Fruit fly (Drosophila melanogaster) whole organism, wandering third instar larva: ENCODE results near the gene CG8773.
A peak's percentile ranks its signal among the peaks of the same experiment; 100 is the strongest.

Source experiments
- Abd-B ChIP-seq: fragments of >200 bp; optimal IDR thresholded peaks from 2 replicates; lab custom pipeline; 2017; ENCODE audit warnings: missing biosample characterization, missing genetic modification characterization
- CrebA ChIP-seq: fragments of 200-800 bp; sonication (Bioruptor generic); optimal IDR thresholded peaks from 2 replicates; lab custom pipeline; 2016; ENCODE audit warnings: missing biosample characterization, mild to moderate bottlenecking, missing genetic modification characterization, borderline replicate concordance
- Dfd ChIP-seq: fragments of >200 bp; optimal IDR thresholded peaks from 2 replicates; lab custom pipeline; 2017; ENCODE audit warnings: missing biosample characterization, missing genetic modification characterization
- Dif ChIP-seq: fragments of 200-275, 200-300 bp; sonication (Bioruptor generic); optimal IDR thresholded peaks from 2 replicates; lab custom pipeline; 2018; ENCODE audit warnings: missing biosample characterization, missing genetic modification characterization; ENCODE audit not compliant: partially characterized antibody
- GATAd ChIP-seq: sonication (Bioruptor generic); optimal IDR thresholded peaks from 2 replicates; lab custom pipeline; 2016; ENCODE audit warnings: missing biosample characterization, missing genetic modification characterization
- HLH106 ChIP-seq: fragments of 200-800 bp; optimal IDR thresholded peaks from 3 replicates; lab custom pipeline; 2019; ENCODE audit warnings: missing biosample characterization, mild to moderate bottlenecking, missing genetic modification characterization, moderate library complexity
- Hnf4 ChIP-seq: fragments of 200-800 bp; sonication (Bioruptor generic); optimal IDR thresholded peaks from 2 replicates; lab custom pipeline; 2016; ENCODE audit warnings: missing biosample characterization, mild to moderate bottlenecking, missing genetic modification characterization
- Hr78 ChIP-seq: fragments of >200 bp; optimal IDR thresholded peaks from 2 replicates; lab custom pipeline; 2017; ENCODE audit warnings: missing biosample characterization, missing genetic modification characterization
- Hr83 ChIP-seq: fragments of 200-300 bp; sonication (Bioruptor generic); optimal IDR thresholded peaks from 2 replicates; lab custom pipeline; 2016; ENCODE audit warnings: missing biosample characterization, mild to moderate bottlenecking, missing genetic modification characterization, moderate library complexity; ENCODE audit not compliant: poor library complexity, severe bottlenecking
- Jra ChIP-seq: sonication (Bioruptor generic); optimal IDR thresholded peaks from 2 replicates; lab custom pipeline; 2016; ENCODE audit warnings: missing biosample characterization, missing genetic modification characterization
- Mio ChIP-seq: sonication (Bioruptor generic); optimal IDR thresholded peaks from 2 replicates; lab custom pipeline; 2016; ENCODE audit warnings: missing biosample characterization, missing genetic modification characterization
- Myc ChIP-seq: fragments of >200 bp; optimal IDR thresholded peaks from 2 replicates; lab custom pipeline; 2017
- OdsH ChIP-seq: fragments of 200-800 bp; sonication (Bioruptor generic); optimal IDR thresholded peaks from 2 replicates; lab custom pipeline; 2016; ENCODE audit warnings: missing biosample characterization, mild to moderate bottlenecking, missing genetic modification characterization
- Rel ChIP-seq, 2 experiments: fragments of 200-800 bp; sonication (Bioruptor generic) in 1 of 2; optimal IDR thresholded peaks; 2 replicates in 1 of 2; 3 replicates in 1 of 2; lab custom pipeline; 2016 to 2019; ENCODE audit warnings: mild to moderate bottlenecking in 2 of 2, missing biosample characterization in 2 of 2, missing genetic modification characterization in 2 of 2, moderate library complexity in 1 of 2
- Sp1 ChIP-seq: fragments of 200-800 bp; sonication (Bioruptor generic); optimal IDR thresholded peaks from 3 replicates; lab custom pipeline; 2019; ENCODE audit warnings: missing biosample characterization, mild to moderate bottlenecking, missing genetic modification characterization, moderate library complexity
- br ChIP-seq: fragments of 200-800 bp; sonication (Bioruptor generic); optimal IDR thresholded peaks from 2 replicates; lab custom pipeline; 2016; ENCODE audit warnings: missing biosample characterization, missing genetic modification characterization
- dl ChIP-seq, 2 experiments: fragments of 175-275, 200-275 bp in 1 of 2; fragments of 200-275 bp in 1 of 2; sonication (Bioruptor generic); optimal IDR thresholded peaks; lab custom pipeline; 2018; ENCODE audit warnings: mild to moderate bottlenecking in 2 of 2, missing biosample characterization in 2 of 2, missing genetic modification characterization in 2 of 2, moderate library complexity in 2 of 2; ENCODE audit not compliant: partially characterized antibody in 2 of 2, insufficient read depth in 1 of 2
- dmrt93B ChIP-seq: fragments of 200-800 bp; sonication (Bioruptor generic); optimal IDR thresholded peaks from 2 replicates; lab custom pipeline; 2018; ENCODE audit warnings: missing biosample characterization, mild to moderate bottlenecking, missing genetic modification characterization
- dsf ChIP-seq: sonication (Bioruptor generic); optimal IDR thresholded peaks from 2 replicates; lab custom pipeline; 2016; ENCODE audit warnings: missing biosample characterization, missing genetic modification characterization, borderline replicate concordance
- ey ChIP-seq: fragments of 200-800 bp; sonication (Bioruptor generic); optimal IDR thresholded peaks from 2 replicates; lab custom pipeline; 2016; ENCODE audit warnings: missing biosample characterization, missing genetic modification characterization
- fru ChIP-seq: fragments of 200-800 bp; sonication (Bioruptor generic); optimal IDR thresholded peaks from 3 replicates; lab custom pipeline; 2016; ENCODE audit warnings: missing biosample characterization, mild to moderate bottlenecking, missing genetic modification characterization
- h ChIP-seq: fragments of 200-800 bp; sonication (Bioruptor generic); optimal IDR thresholded peaks from 3 replicates; lab custom pipeline; 2016; ENCODE audit warnings: missing biosample characterization, mild to moderate bottlenecking, missing genetic modification characterization
- jim ChIP-seq: fragments of 175-275, 200-325 bp; sonication (Bioruptor generic); optimal IDR thresholded peaks from 2 replicates; lab custom pipeline; 2016; ENCODE audit warnings: missing biosample characterization, mild to moderate bottlenecking, missing genetic modification characterization
- lola ChIP-seq: fragments of >200 bp; optimal IDR thresholded peaks from 2 replicates; lab custom pipeline; 2017; ENCODE audit warnings: missing biosample characterization, missing genetic modification characterization
- pan ChIP-seq: fragments of >200 bp; optimal IDR thresholded peaks from 2 replicates; lab custom pipeline; 2017
- psq ChIP-seq: fragments of 200-800 bp; sonication (Bioruptor generic); optimal IDR thresholded peaks from 3 replicates; lab custom pipeline; 2017; ENCODE audit warnings: missing biosample characterization, mild to moderate bottlenecking, missing genetic modification characterization, moderate library complexity
- rgr ChIP-seq: fragments of 200-800 bp; sonication (Bioruptor generic); optimal IDR thresholded peaks from 3 replicates; lab custom pipeline; 2016; ENCODE audit warnings: missing biosample characterization, mild to moderate bottlenecking, missing genetic modification characterization
- sage ChIP-seq: fragments of 200-800 bp; sonication (Bioruptor generic); optimal IDR thresholded peaks from 2 replicates; lab custom pipeline; 2016; ENCODE audit warnings: missing biosample characterization, mild to moderate bottlenecking, missing genetic modification characterization
- usp ChIP-seq: fragments of >200 bp; optimal IDR thresholded peaks from 2 replicates; lab custom pipeline; 2017; ENCODE audit warnings: missing biosample characterization, missing genetic modification characterization

CG8773 gene

DNA sequence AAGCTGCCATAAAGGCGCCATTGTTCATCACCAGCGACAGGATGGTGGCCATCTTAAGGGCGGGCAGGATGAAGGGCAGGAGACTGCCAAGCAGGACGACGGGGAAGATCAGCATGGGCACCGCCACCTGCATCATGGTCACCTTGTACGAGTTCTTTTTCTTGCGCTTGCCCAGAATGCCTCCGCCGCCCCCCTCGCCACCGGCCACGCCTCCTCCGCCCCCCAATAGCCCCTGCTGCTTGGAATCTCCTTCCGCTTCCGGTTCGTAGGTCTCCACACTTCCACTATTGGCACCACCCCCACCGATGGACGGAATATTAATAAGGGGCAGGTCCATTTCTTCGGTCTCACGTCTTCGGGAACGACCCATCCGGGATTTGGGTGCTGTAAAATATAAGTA lies 9.4 kb upstream of the CG8773 start:
- TF ChIP-seq fru (GFP tag; lab: Kevin White, UChicago) (no peak), Dif (GFP tag; lab: Kevin White, UChicago) (no peak), HLH106 (tag; lab: Kevin White, UChicago) (no peak), dl (GFP tag; optimal IDR thresholded peaks at IDR 0.05; lab: Kevin White, UChicago; ENCODE audit: insufficient read depth in 1 of 2, partially characterized antibody in 2 of 2) (no peak), h (GFP tag; lab: Kevin White, UChicago) (no peak), Dfd (GFP tag; lab: Kevin White, UChicago) (peak; percentile 97), usp (GFP tag; lab: Kevin White, UChicago) (no peak)

DNA sequence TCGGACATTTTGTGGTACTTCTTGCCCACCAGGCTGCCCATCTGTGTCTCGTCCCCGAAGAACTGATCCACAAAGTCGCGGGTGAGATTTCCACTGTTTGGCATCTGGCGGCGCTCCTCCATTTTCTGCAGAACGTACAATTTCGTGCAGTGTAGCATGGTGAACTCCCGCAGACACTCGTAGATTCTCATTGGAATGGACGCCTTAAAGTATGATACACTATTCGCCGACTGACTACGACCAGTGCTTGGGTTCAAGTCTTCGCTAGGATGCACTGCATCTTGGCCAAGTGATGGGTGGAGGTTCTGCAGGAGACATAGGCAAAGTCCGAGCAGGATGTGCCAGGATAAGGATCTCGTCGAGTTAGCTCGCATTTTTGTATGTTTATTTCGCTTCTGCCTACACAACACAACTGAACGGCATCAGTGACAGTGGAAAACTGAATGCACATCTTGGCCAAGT lies 8.4 kb upstream of the CG8773 start, which contains the start of gene CG15888:
Gene CG15888, minus strand, starts transcription at position 412 of the 462 bp plus-strand sequence.
- TF ChIP-seq Dif (GFP tag; lab: Kevin White, UChicago) (no peak), Mio (GFP tag; lab: Kevin White, UChicago) (no peak), Sp1 (GFP tag; lab: Kevin White, UChicago) (no peak), Abd-B (GFP tag; lab: Kevin White, UChicago) (no peak), pan (no peak)

DNA sequence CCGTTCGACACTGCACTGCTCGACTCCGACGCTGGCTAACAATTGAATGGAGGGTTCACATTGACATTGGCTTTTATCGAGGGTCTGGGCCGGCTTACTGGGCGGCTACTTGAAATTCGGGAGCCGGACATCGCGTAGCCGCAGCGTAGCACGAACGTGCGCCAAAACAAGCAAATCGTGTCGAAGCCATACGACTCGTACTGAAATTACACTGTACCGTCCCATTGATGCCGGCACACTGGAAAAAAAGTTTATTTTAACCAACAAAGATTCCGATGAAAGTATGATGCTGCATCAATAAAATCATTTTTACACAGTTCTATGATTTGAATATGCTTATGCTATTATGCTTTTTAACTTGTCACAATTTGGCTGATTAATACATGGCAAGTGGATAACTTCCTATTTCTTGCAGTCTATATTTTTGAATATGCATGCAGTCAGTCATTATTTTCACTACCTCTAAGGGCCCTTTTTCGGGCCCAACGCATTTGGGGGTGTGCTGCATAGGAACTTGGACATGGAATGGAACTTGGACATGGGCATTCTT lies 5.7 kb upstream of the CG8773 start, which contains the start of gene apn:
Gene apn, minus strand, starts transcription at position 51 of the 550 bp plus-strand sequence.
- TF ChIP-seq Hr83 (GFP tag; lab: Kevin White, UChicago): no peak
- TF ChIP-seq jim (GFP tag; lab: Kevin White, UChicago): no peak
- TF ChIP-seq Hnf4 (GFP tag; lab: Kevin White, UChicago): no peak
- no peak for TF ChIP-seq dmrt93B (GFP tag; lab: Kevin White, UChicago)
- TF ChIP-seq Hr78 (GFP tag; lab: Kevin White, UChicago): no peak
- no peak for TF ChIP-seq Rel (GFP tag; optimal IDR thresholded peaks at IDR 0.05; lab: Kevin White, UChicago)
- no peak for TF ChIP-seq Rel (tag; optimal IDR thresholded peaks at IDR 0.05; lab: Kevin White, UChicago)
- no peak for TF ChIP-seq GATAd (GFP tag; lab: Kevin White, UChicago)
- TF ChIP-seq Jra: no peak
- TF ChIP-seq lola (GFP tag; lab: Kevin White, UChicago): no peak
- TF ChIP-seq psq (GFP tag; lab: Kevin White, UChicago): no peak
- no peak for TF ChIP-seq CrebA (GFP tag; lab: Kevin White, UChicago)
- no peak for TF ChIP-seq OdsH
- TF ChIP-seq Myc (lab: Kevin White, UChicago): no peak
- no peak for TF ChIP-seq sage (GFP tag; lab: Kevin White, UChicago)

DNA sequence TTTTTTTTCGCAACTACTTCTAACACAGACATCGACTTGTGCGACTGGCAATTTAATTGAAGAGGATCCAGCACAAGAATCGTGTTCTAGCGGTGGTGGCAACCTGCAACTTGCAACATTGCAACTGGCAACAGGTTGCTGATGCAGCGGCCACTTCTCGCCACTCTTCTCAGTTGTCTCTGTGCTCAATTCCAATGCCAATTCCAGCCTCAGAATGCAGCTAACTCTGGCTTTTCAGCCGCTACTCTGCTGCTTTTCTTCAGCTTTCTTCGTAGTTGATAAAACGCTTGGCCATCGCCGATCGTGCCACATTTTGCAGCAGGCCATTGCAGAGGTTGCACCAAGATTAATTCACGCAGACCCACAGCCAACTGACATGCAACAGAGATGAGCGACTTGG lies 4.2 kb upstream of the CG8773 start, which contains the start of gene Osi22:
Gene Osi22, plus strand, starts transcription at position 301 of the 400 bp plus-strand sequence.
- TF ChIP-seq Hnf4 (GFP tag; lab: Kevin White, UChicago) (no peak), pan (no peak), Abd-B (GFP tag; lab: Kevin White, UChicago) (no peak)

DNA sequence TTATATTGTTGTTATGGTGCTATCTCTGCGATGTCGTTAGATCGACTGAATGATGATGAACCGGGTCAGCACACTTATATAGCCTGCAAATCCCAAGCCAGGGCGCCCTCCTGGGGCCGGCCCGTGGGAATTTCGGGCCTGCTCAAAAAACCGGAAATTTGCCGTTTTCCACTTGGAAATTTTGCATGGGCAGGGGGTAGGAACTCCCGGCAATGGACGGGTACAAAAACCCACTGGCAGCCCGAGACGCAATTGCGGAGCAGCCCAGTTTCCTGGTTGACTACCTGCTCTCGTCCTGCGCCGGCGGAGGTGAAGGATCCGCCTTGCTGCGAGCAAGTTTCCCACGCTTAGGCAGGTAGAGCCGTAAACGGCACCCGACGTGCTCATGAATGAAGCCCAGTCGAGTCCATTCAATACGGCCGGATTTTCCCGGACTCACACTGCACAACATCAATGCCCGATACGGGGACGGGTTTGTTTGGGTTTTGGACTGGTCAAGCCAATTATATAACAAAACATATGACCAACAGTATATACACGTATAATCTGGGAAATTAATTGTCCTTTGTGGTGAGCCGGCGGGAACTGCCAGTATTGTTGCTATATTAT lies 1.3 kb upstream of the CG8773 start, which contains the start of gene wntD:
Gene wntD, minus strand, starts transcription at position 51 of the 609 bp plus-strand sequence.
- no peak for TF ChIP-seq fru (GFP tag; lab: Kevin White, UChicago)

DNA sequence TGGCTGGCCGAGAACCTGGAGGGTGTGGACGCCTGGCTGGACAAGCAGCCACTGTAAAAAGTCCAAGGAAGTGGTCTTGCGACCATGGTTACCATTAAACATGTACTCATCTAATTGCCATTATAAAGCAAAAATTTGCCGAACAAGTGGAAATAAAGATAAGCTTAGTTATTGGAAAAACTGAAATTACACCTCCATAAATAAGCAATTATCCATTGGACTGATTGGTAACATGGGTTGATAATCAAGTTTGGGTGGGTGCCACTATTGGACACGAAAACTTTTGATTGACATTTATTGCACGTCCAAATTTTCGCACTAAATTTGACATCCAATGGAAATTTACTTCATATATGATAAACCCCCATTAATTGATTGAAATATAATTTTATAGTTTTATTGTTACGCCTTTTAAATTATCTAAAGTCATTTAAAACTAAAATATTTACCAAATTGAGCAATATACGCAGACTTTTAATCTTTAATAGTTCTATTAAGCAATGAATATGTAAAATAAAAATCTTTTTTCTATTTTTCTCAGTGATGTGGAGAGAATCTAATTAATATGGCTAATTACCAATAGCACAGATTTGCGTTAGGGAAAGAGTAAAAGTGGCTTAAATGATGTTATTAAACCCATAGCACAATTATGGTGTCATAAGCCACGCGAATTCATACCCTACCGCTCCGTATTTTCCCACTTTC lies 3.7 kb downstream of the CG8773 start, which contains the start of gene CG8774:
Gene CG8774, plus strand, starts transcription at position 655 of the 705 bp plus-strand sequence.
- TF ChIP-seq h (GFP tag; lab: Kevin White, UChicago): no peak
- TF ChIP-seq br (GFP tag; lab: Kevin White, UChicago): no peak
- TF ChIP-seq rgr: no peak
- TF ChIP-seq Sp1 (GFP tag; lab: Kevin White, UChicago): no peak
- no peak for TF ChIP-seq dsf (GFP tag; lab: Kevin White, UChicago)
- TF ChIP-seq Hr83 (GFP tag; lab: Kevin White, UChicago): no peak
- TF ChIP-seq dl (GFP tag; optimal IDR thresholded peaks at IDR 0.05; lab: Kevin White, UChicago; ENCODE audit: insufficient read depth in 1 of 2, partially characterized antibody in 2 of 2): no peak
- TF ChIP-seq sage (GFP tag; lab: Kevin White, UChicago): no peak
- no peak for TF ChIP-seq OdsH
- no peak for TF ChIP-seq Jra
- no peak for TF ChIP-seq HLH106 (tag; lab: Kevin White, UChicago)
- TF ChIP-seq ey (GFP tag; lab: Kevin White, UChicago): no peak
- no peak for TF ChIP-seq dmrt93B (GFP tag; lab: Kevin White, UChicago)
